Fruit fly (Drosophila melanogaster) whole organism, embryonic: ENCODE results near the gene drpr.
A peak's percentile ranks its signal among the peaks of the same experiment; 100 is the strongest.

ENCODE experiments used
- Asciz ChIP-seq: fragments of 200-800 bp; sonication (Bioruptor generic); optimal IDR thresholded peaks from 2 replicates; lab custom pipeline; 2017; ENCODE audit warnings: missing biosample characterization, mild to moderate bottlenecking, missing genetic modification characterization, missing genetic modification reagents
- Awh ChIP-seq: fragments of 200-800 bp; sonication (Bioruptor generic); IDR thresholded peaks from 2 replicates; pipeline ENCODE4, ENCODE4 v1.3.6; 2022; ENCODE audit warnings: missing biosample characterization, missing genetic modification characterization
- C15 ChIP-seq: fragments of 200-800 bp; sonication (Bioruptor generic); IDR thresholded peaks from 3 replicates; pipeline ENCODE4 v1.3.6; 2022; ENCODE audit warnings: missing biosample characterization, missing genetic modification characterization
- CG11504 ChIP-seq: fragments of 200-800 bp; sonication (Bioruptor generic); optimal IDR thresholded peaks from 3 replicates; lab custom pipeline; 2019; ENCODE audit warnings: missing biosample characterization, mild to moderate bottlenecking, missing genetic modification characterization, moderate library complexity
- CG12769 ChIP-seq: fragments of 200-800 bp; sonication (Bioruptor generic); optimal IDR thresholded peaks from 2 replicates; lab custom pipeline; 2019; ENCODE audit warnings: missing biosample characterization, mild to moderate bottlenecking, missing genetic modification characterization, moderate library complexity
- CG13894 ChIP-seq: fragments of 200-800 bp; sonication (Bioruptor generic); optimal IDR thresholded peaks from 3 replicates; lab custom pipeline; 2018; ENCODE audit warnings: missing biosample characterization, mild to moderate bottlenecking, missing genetic modification characterization, moderate library complexity
- CG17328 ChIP-seq: fragments of 200-800 bp; sonication (Bioruptor generic); IDR thresholded peaks from 2 replicates; pipeline ENCODE4 v1.3.6; 2022; ENCODE audit warnings: missing biosample characterization, missing genetic modification characterization
- CG2712 ChIP-seq: fragments of 200-800 bp; optimal IDR thresholded peaks from 3 replicates; lab custom pipeline; 2019; ENCODE audit warnings: missing biosample characterization, mild to moderate bottlenecking, missing genetic modification characterization, moderate library complexity
- CG30431 ChIP-seq: fragments of 200-800 bp; sonication (Bioruptor generic); optimal IDR thresholded peaks from 2 replicates; lab custom pipeline; 2017; ENCODE audit warnings: missing biosample characterization, missing genetic modification characterization
- CG32772 ChIP-seq: fragments of 200-800 bp; sonication (Bioruptor generic); IDR thresholded peaks from 2 replicates; pipeline ENCODE4 v1.3.6; 2022; ENCODE audit warnings: missing biosample characterization, missing genetic modification characterization
- CoRest ChIP-seq: fragments of 200-800 bp; sonication (Bioruptor generic); optimal IDR thresholded peaks from 3 replicates; lab custom pipeline; 2018; ENCODE audit warnings: missing biosample characterization, mild to moderate bottlenecking, missing genetic modification characterization, moderate library complexity
- Dad ChIP-seq: fragments of 200-800 bp; sonication (Bioruptor generic); optimal IDR thresholded peaks from 3 replicates; lab custom pipeline; 2016; ENCODE audit warnings: missing biosample characterization, missing genetic modification characterization
- Dll ChIP-seq: fragments of 200-800 bp; sonication (Bioruptor generic); IDR thresholded peaks from 4 replicates; pipeline ENCODE4 v1.3.6; 2022; ENCODE audit warnings: missing biosample characterization, missing genetic modification characterization; ENCODE audit not compliant: partially characterized antibody
- Ets97D ChIP-seq: fragments of 200-800 bp; sonication (Bioruptor generic); optimal IDR thresholded peaks from 3 replicates; lab custom pipeline; 2016; ENCODE audit warnings: missing biosample characterization, missing genetic modification characterization
- Gsc ChIP-seq: fragments of 200-800 bp; sonication (Bioruptor generic); IDR thresholded peaks from 2 replicates; pipeline ENCODE4 v1.3.6; 2022; ENCODE audit warnings: missing biosample characterization, missing genetic modification characterization
- HLHmδ ChIP-seq: fragments of 200-800 bp; sonication (Bioruptor generic); optimal IDR thresholded peaks from 2 replicates; lab custom pipeline; 2018; ENCODE audit warnings: missing biosample characterization, mild to moderate bottlenecking, missing genetic modification characterization, moderate library complexity
- Hr78 ChIP-seq, 2 experiments: fragments of 200-800 bp in 1 of 2; fragments of >200 bp in 1 of 2; sonication (Bioruptor generic) in 1 of 2; optimal IDR thresholded peaks; 2 replicates each; lab custom pipeline; 2017 to 2019; ENCODE audit warnings: missing biosample characterization in 2 of 2, missing genetic modification characterization in 2 of 2, mild to moderate bottlenecking in 1 of 2, moderate library complexity in 1 of 2
- NC2α ChIP-seq: fragments of 200-800 bp; sonication (Bioruptor generic); optimal IDR thresholded peaks from 2 replicates; lab custom pipeline; 2016; ENCODE audit warnings: missing biosample characterization, missing genetic modification characterization
- NK7.1 ChIP-seq: fragments of 200-800 bp; sonication (Bioruptor generic); optimal IDR thresholded peaks from 3 replicates; lab custom pipeline; 2016; ENCODE audit warnings: missing biosample characterization, missing genetic modification characterization
- Pdp1 ChIP-seq, 2 experiments: fragments of 200-800 bp; sonication (Bioruptor generic); optimal IDR thresholded peaks; 3 replicates each; lab custom pipeline; 2016; ENCODE audit warnings: missing biosample characterization in 2 of 2, missing genetic modification characterization in 2 of 2, mild to moderate bottlenecking in 1 of 2, moderate library complexity in 1 of 2
- Side ChIP-seq: fragments of 200-800 bp; sonication (Bioruptor generic); optimal IDR thresholded peaks from 2 replicates; lab custom pipeline; 2016; ENCODE audit warnings: missing biosample characterization, missing genetic modification characterization
- Sox102F ChIP-seq: fragments of 200-800 bp; sonication (Bioruptor generic); optimal IDR thresholded peaks from 2 replicates; lab custom pipeline; 2018; ENCODE audit warnings: missing biosample characterization, mild to moderate bottlenecking, missing genetic modification characterization, moderate library complexity
- Sry-β ChIP-seq: fragments of 200-800 bp; sonication (Bioruptor generic); optimal IDR thresholded peaks from 2 replicates; lab custom pipeline; 2018; ENCODE audit warnings: missing biosample characterization, mild to moderate bottlenecking, missing genetic modification characterization, moderate library complexity
- Taf1 ChIP-seq: fragments of 200-800 bp; sonication (Bioruptor generic); IDR thresholded peaks from 2 replicates; pipeline ENCODE4 v1.3.6; 2022; ENCODE audit warnings: missing biosample characterization, missing genetic modification characterization
- Xrp1 ChIP-seq: fragments of 200-800 bp; sonication (Bioruptor generic); IDR thresholded peaks from 2 replicates; pipeline ENCODE4 v1.3.6; 2022; ENCODE audit warnings: missing biosample characterization, missing genetic modification characterization
- ab ChIP-seq: fragments of 200-800 bp; sonication (Bioruptor generic); optimal IDR thresholded peaks from 2 replicates; lab custom pipeline; 2016; ENCODE audit warnings: missing biosample characterization, missing genetic modification characterization
- ara ChIP-seq: fragments of 200-800 bp; sonication (Bioruptor generic); IDR thresholded peaks from 2 replicates; pipeline ENCODE4 v1.3.6; 2022; ENCODE audit warnings: missing biosample characterization, missing genetic modification characterization
- ase ChIP-seq: fragments of 200-800 bp; sonication (Bioruptor generic); IDR thresholded peaks from 3 replicates; pipeline ENCODE4 v1.3.6; 2022; ENCODE audit warnings: missing biosample characterization, missing genetic modification characterization
- bigmax ChIP-seq: fragments of 200-800 bp; sonication (Bioruptor generic); optimal IDR thresholded peaks from 2 replicates; lab custom pipeline; 2018; ENCODE audit warnings: missing biosample characterization, mild to moderate bottlenecking, missing genetic modification characterization
- chif ChIP-seq, 2 experiments: fragments of 200-800 bp; sonication (Bioruptor generic); optimal IDR thresholded peaks; 3 replicates each; lab custom pipeline; 2016; ENCODE audit warnings: missing biosample characterization in 2 of 2, missing genetic modification characterization in 2 of 2
- chinmo ChIP-seq: fragments of 200-800 bp; sonication (Bioruptor generic); IDR thresholded peaks from 4 replicates; pipeline ENCODE4 v1.3.6; 2022; ENCODE audit warnings: missing biosample characterization, missing genetic modification characterization; ENCODE audit not compliant: partially characterized antibody
- dm ChIP-seq: fragments of 200-800 bp; sonication (Bioruptor generic); optimal IDR thresholded peaks from 3 replicates; lab custom pipeline; 2016; ENCODE audit warnings: missing biosample characterization, missing genetic modification characterization
- esg ChIP-seq: fragments of 200-800 bp; sonication (Bioruptor generic); conservative IDR thresholded peaks from 2 replicates; pipeline ENCODE4 v1.3.6; 2022; ENCODE audit warnings: missing biosample characterization, missing genetic modification characterization
- exex ChIP-seq: fragments of 200-800 bp; sonication (Bioruptor generic); optimal IDR thresholded peaks from 4 replicates; lab custom pipeline; 2018; ENCODE audit warnings: missing biosample characterization, mild to moderate bottlenecking, missing genetic modification characterization, moderate library complexity
- fu2 ChIP-seq: fragments of 200-800 bp; sonication (Bioruptor generic); optimal IDR thresholded peaks from 2 replicates; lab custom pipeline; 2016; ENCODE audit warnings: missing biosample characterization, missing genetic modification characterization
- gcm ChIP-seq: fragments of 200-800 bp; sonication (Bioruptor generic); optimal IDR thresholded peaks from 2 replicates; lab custom pipeline; 2019; ENCODE audit warnings: missing biosample characterization, mild to moderate bottlenecking, missing genetic modification characterization, moderate library complexity
- gsb-n ChIP-seq: fragments of 200-800 bp; sonication (Bioruptor generic); optimal IDR thresholded peaks from 3 replicates; lab custom pipeline; 2018; ENCODE audit warnings: missing biosample characterization, mild to moderate bottlenecking, missing genetic modification characterization
- h ChIP-seq: fragments of >200 bp; optimal IDR thresholded peaks from 2 replicates; lab custom pipeline; 2017
- jigr1 ChIP-seq: fragments of 200-800 bp; sonication (Bioruptor generic); IDR thresholded peaks from 3 replicates; pipeline ENCODE4 v1.3.6; 2022; ENCODE audit warnings: missing biosample characterization, missing genetic modification characterization
- nau ChIP-seq: fragments of 200-800 bp; sonication (Bioruptor generic); optimal IDR thresholded peaks from 3 replicates; lab custom pipeline; 2017; ENCODE audit warnings: missing biosample characterization, mild to moderate bottlenecking, missing genetic modification characterization, missing genetic modification reagents
- oc ChIP-seq: fragments of 200-800 bp; sonication (Bioruptor generic); optimal IDR thresholded peaks from 2 replicates; lab custom pipeline; 2018; ENCODE audit warnings: missing biosample characterization, mild to moderate bottlenecking, missing genetic modification characterization, moderate library complexity
- peb ChIP-seq: fragments of 200-800 bp; sonication (Bioruptor generic); IDR thresholded peaks from 2 replicates; pipeline ENCODE4 v1.3.6; 2022; ENCODE audit warnings: missing biosample characterization, missing genetic modification characterization
- pum ChIP-seq: fragments of 200-800 bp; sonication (Bioruptor generic); optimal IDR thresholded peaks from 2 replicates; lab custom pipeline; 2016; ENCODE audit warnings: missing biosample characterization, missing genetic modification characterization
- rib ChIP-seq: fragments of 200-800 bp; sonication (Bioruptor generic); IDR thresholded peaks from 2 replicates; pipeline ENCODE4 v1.3.6; 2022; ENCODE audit warnings: missing biosample characterization, missing genetic modification characterization
- salm ChIP-seq: fragments of 200-800 bp; sonication (Bioruptor generic); optimal IDR thresholded peaks from 2 replicates; lab custom pipeline; 2018; ENCODE audit warnings: missing biosample characterization, mild to moderate bottlenecking, missing genetic modification characterization
- sim ChIP-seq: fragments of 200-800 bp; sonication (Bioruptor generic); IDR thresholded peaks from 2 replicates; pipeline ENCODE4 v1.3.6; 2022; ENCODE audit warnings: missing biosample characterization, missing genetic modification characterization
- tap ChIP-seq: fragments of 200-800 bp; optimal IDR thresholded peaks from 3 replicates; lab custom pipeline; 2019; ENCODE audit warnings: missing biosample characterization, mild to moderate bottlenecking, missing genetic modification characterization, moderate library complexity
- unc-4 ChIP-seq: fragments of 200-800 bp; sonication (Bioruptor generic); IDR thresholded peaks from 2 replicates; pipeline ENCODE4 v1.3.6; 2022; ENCODE audit warnings: missing biosample characterization, missing genetic modification characterization; ENCODE audit not compliant: partially characterized antibody
- unpg ChIP-seq: fragments of 200-800 bp; sonication (Bioruptor generic); optimal IDR thresholded peaks from 3 replicates; lab custom pipeline; 2018; ENCODE audit warnings: missing biosample characterization, mild to moderate bottlenecking, missing genetic modification characterization, moderate library complexity
- wek ChIP-seq: fragments of 200-800 bp; sonication (Bioruptor generic); optimal IDR thresholded peaks from 3 replicates; lab custom pipeline; 2018; ENCODE audit warnings: missing biosample characterization, mild to moderate bottlenecking, missing genetic modification characterization, moderate library complexity
- z ChIP-seq: fragments of 200-800 bp; sonication (Bioruptor generic); IDR thresholded peaks from 3 replicates; pipeline ENCODE4 v1.3.6; 2022; ENCODE audit warnings: missing biosample characterization, missing genetic modification characterization
- zfh2 ChIP-seq: fragments of 200-800 bp; sonication (Bioruptor generic); optimal IDR thresholded peaks from 2 replicates; lab custom pipeline; 2016; ENCODE audit warnings: missing biosample characterization, missing genetic modification characterization

The drpr gene

DNA sequence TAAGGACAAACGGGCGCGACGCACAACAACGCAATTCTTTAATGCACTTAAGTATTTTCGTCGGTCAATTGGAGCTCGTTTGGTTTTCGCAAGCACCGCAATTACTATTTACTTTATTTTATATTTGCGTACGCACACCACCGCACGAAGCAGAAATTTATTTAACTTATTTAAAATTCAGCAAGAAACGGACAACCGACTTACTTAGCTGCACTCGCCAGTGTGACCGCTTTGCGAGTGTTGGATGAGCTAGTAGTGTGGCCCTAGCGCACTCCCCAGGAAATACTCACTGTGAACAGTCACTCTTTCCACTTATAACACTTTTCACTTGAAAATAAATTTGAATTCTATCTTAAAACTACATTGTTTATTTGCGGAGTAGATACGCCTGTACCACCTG, at the start of gene drpr (continued):
- TF ChIP-seq CG11504 (tag; lab: Kevin White, UChicago), result peak; percentile 42
- peak; percentile 13 for TF ChIP-seq unpg (GFP tag; lab: Kevin White, UChicago)
- TF ChIP-seq chif (GFP tag; optimal IDR thresholded peaks at IDR 0.05; lab: Kevin White, UChicago), result no peak
- no peak for TF ChIP-seq CG32772
- TF ChIP-seq ab (GFP tag; lab: Kevin White, UChicago), result no peak
- TF ChIP-seq wek (GFP tag; lab: Kevin White, UChicago), result peak; percentile 30
- TF ChIP-seq Awh (GFP tag; lab: Robert Waterston, UW), result no peak
- peak; percentile 48 for TF ChIP-seq Sry-β (GFP tag; lab: Kevin White, UChicago)
- TF ChIP-seq tap (tag; lab: Kevin White, UChicago), result no peak
- TF ChIP-seq h (lab: Kevin White, UChicago), result no peak
- no peak for TF ChIP-seq CG17328 (GFP tag; lab: Robert Waterston, UW)
- no peak for TF ChIP-seq Dad (GFP tag; lab: Kevin White, UChicago)
- no peak for TF ChIP-seq gsb-n (tag; lab: Kevin White, UChicago)
- TF ChIP-seq Ets97D (GFP tag; lab: Kevin White, UChicago), result peak; percentile 68
- TF ChIP-seq nau, result peak; percentile 43
- no peak for TF ChIP-seq ara (GFP tag; lab: Robert Waterston, UW)
- no peak for TF ChIP-seq zfh2 (GFP tag; lab: Kevin White, UChicago)
- TF ChIP-seq exex (tag; lab: Kevin White, UChicago), result peak; percentile 19
- TF ChIP-seq z (GFP tag; lab: Robert Waterston, UW), result peak; percentile 78
- no peak for TF ChIP-seq fu2 (GFP tag; lab: Kevin White, UChicago)
- TF ChIP-seq sim (GFP tag; lab: Robert Waterston, UW), result no peak
- TF ChIP-seq oc, result no peak
- TF ChIP-seq ase (GFP tag; lab: Robert Waterston, UW), result no peak
- TF ChIP-seq pum, result no peak
- no peak for TF ChIP-seq bigmax (GFP tag; lab: Kevin White, UChicago)
- TF ChIP-seq Asciz (GFP tag; lab: Kevin White, UChicago), result no peak
- TF ChIP-seq Side (GFP tag; lab: Kevin White, UChicago), result no peak
- peak in 1 of 2 experiments; percentile 45 for TF ChIP-seq Pdp1 (GFP tag; optimal IDR thresholded peaks at IDR 0.05; lab: Kevin White, UChicago)
- no peak for TF ChIP-seq esg (GFP tag; lab: Robert Waterston, UW)
- no peak for TF ChIP-seq Taf1
- no peak for TF ChIP-seq CG13894
- TF ChIP-seq HLHmδ (GFP tag; lab: Kevin White, UChicago), result peak; percentile 19
- TF ChIP-seq jigr1 (GFP tag; lab: Robert Waterston, UW), result no peak
- TF ChIP-seq peb, result no peak
- no peak for TF ChIP-seq NC2α (GFP tag; lab: Kevin White, UChicago)
- TF ChIP-seq CG30431 (GFP tag; lab: Kevin White, UChicago), result no peak
- peak; percentile 11 for TF ChIP-seq CG12769
- no peak for TF ChIP-seq Gsc (GFP tag; lab: Robert Waterston, UW)
- TF ChIP-seq chinmo (GFP tag; lab: Robert Waterston, UW), result peak; percentile 84; the same call in 2 of the 4 replicates
- 0 out of 2 replicates have a peak, but pooled peaks have one; percentile 33 for TF ChIP-seq rib
- no peak for TF ChIP-seq salm (tag; lab: Kevin White, UChicago)
- TF ChIP-seq C15 (GFP tag; lab: Robert Waterston, UW), result no peak
- TF ChIP-seq Dll (GFP tag; lab: Robert Waterston, UW), result no peak
- TF ChIP-seq Xrp1 (GFP tag; lab: Robert Waterston, UW), result no peak
- no peak for TF ChIP-seq Hr78 (GFP tag; optimal IDR thresholded peaks at IDR 0.05; lab: Kevin White, UChicago)
- TF ChIP-seq NK7.1 (GFP tag; lab: Kevin White, UChicago), result peak; percentile 11
- TF ChIP-seq unc-4, result no peak
- TF ChIP-seq dm, result no peak
- peak; percentile 18 for TF ChIP-seq gcm (GFP tag; lab: Kevin White, UChicago)
- TF ChIP-seq CG2712 (tag; lab: Kevin White, UChicago), result peak; percentile 46
- peak; percentile 40 for TF ChIP-seq CoRest (tag; lab: Kevin White, UChicago)
- no peak for TF ChIP-seq Sox102F (GFP tag; lab: Kevin White, UChicago)
